Worm (Caenorhabditis elegans) whole organism, L3 larva: ENCODE measurements around the gene Y43F8B.14.

Experiments used
- aly-2 ChIP-seq: fragments of 150-350 bp; optimal IDR thresholded peaks from 2 replicates; lab custom pipeline; 2014; ENCODE audit warnings: missing biosample characterization, missing genetic modification characterization
- ama-1 ChIP-seq: fragments of 150-350 bp; optimal IDR thresholded peaks from 2 replicates; lab custom pipeline; 2018
- egl-27 ChIP-seq: sonication (generic microtip); optimal IDR thresholded peaks from 4 replicates; lab custom pipeline; 2017; ENCODE audit warnings: missing biosample characterization, missing genetic modification reagents, missing genetic modification characterization
- elt-1 ChIP-seq: fragments of 150-350 bp; optimal IDR thresholded peaks from 2 replicates; lab custom pipeline; 2014; ENCODE audit warnings: missing biosample characterization, missing genetic modification characterization
- lin-39 ChIP-seq: fragments of 150-350 bp; optimal IDR thresholded peaks from 2 replicates; lab custom pipeline; 2018; ENCODE audit warnings: missing biosample characterization, missing genetic modification reagents, missing genetic modification characterization
- mdl-1 ChIP-seq: fragments of 150-350 bp; optimal IDR thresholded peaks from 2 replicates; lab custom pipeline; 2014; ENCODE audit warnings: missing biosample characterization, missing genetic modification characterization
- nfya-1 ChIP-seq: sonication (generic microtip); optimal IDR thresholded peaks from 2 replicates; lab custom pipeline; 2017; ENCODE audit warnings: missing genetic modification characterization, mild to moderate bottlenecking, missing compliant biosample characterization, antibody characterized with exemption, moderate library complexity; ENCODE audit not compliant: insufficient read depth
- nhr-12 ChIP-seq: fragments of 150-350 bp; optimal IDR thresholded peaks from 2 replicates; lab custom pipeline; 2014; ENCODE audit warnings: missing biosample characterization, missing genetic modification characterization
- nhr-25 ChIP-seq: sonication (generic microtip); optimal IDR thresholded peaks from 2 replicates; lab custom pipeline; 2017; ENCODE audit warnings: missing biosample characterization, missing genetic modification characterization
- nhr-67 ChIP-seq: fragments of 150-350 bp; optimal IDR thresholded peaks from 2 replicates; lab custom pipeline; 2014; ENCODE audit warnings: missing biosample characterization, missing genetic modification characterization
- nhr-77 ChIP-seq: fragments of 150-350 bp; optimal IDR thresholded peaks from 2 replicates; lab custom pipeline; 2014; ENCODE audit warnings: missing biosample characterization, missing genetic modification characterization
- skn-1 ChIP-seq: fragments of 150-350 bp; optimal IDR thresholded peaks from 2 replicates; lab custom pipeline; 2014; ENCODE audit warnings: missing biosample characterization, missing genetic modification characterization
- unc-39 ChIP-seq: sonication (generic microtip); optimal IDR thresholded peaks from 4 replicates; lab custom pipeline; 2017; ENCODE audit warnings: missing biosample characterization, missing genetic modification characterization
- ztf-11 ChIP-seq: fragments of 150-350 bp; optimal IDR thresholded peaks from 2 replicates; lab custom pipeline; 2014; ENCODE audit warnings: missing biosample characterization, missing genetic modification characterization

DNA sequence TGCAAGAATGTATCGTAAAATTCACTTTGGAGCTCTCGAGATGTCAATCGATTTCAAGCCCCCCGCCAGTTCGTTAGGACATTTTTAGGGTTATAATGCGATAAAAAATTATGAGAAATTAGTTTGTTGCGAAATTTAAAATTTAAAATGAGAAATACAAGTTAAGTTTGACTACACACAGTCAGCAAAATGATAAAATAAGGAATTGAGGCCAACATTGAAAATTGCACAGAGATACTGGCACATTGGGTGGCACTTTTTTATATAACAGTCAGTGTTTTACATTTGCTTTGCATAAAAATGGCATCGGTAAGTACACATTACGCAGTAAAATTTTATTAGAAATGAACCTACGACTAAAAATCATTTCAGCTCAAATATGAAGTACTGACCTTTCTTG lies 12.3 kb upstream of the Y43F8B.14 start, which contains the start of gene Y43F8B.12:
- no peak for TF ChIP-seq nhr-77 (tag; lab: Kevin White, UChicago)
- TF ChIP-seq skn-1, result no peak
- TF ChIP-seq elt-1 (tag; lab: Kevin White, UChicago), result no peak
- no peak for TF ChIP-seq lin-39 (tag; lab: Kevin White, UChicago)
- TF ChIP-seq unc-39 (tag; lab: Kevin White, UChicago), result no peak
- no peak for TF ChIP-seq ama-1 (lab: Kevin White, UChicago)
- no peak for TF ChIP-seq egl-27
- TF ChIP-seq nfya-1 (tag; lab: Kevin White, UChicago), result no peak
- no peak for TF ChIP-seq nhr-25 (tag; lab: Kevin White, UChicago)
- no peak for TF ChIP-seq aly-2 (tag; lab: Kevin White, UChicago)
- no peak for TF ChIP-seq nhr-12
- no peak for TF ChIP-seq mdl-1 (tag; lab: Kevin White, UChicago)
- no peak for TF ChIP-seq ztf-11
- no peak for TF ChIP-seq nhr-67
